Worm (Caenorhabditis elegans) whole organism, L2 larva: ENCODE data around the gene Y32F6B.1.

Source experiments
- C34F6.9 ChIP-seq: fragments of 150-350 bp; optimal IDR thresholded peaks from 2 replicates; lab custom pipeline; 2014; ENCODE audit warnings: missing biosample characterization, missing genetic modification characterization
- F13H6.1 ChIP-seq: sonication (generic microtip); optimal IDR thresholded peaks from 2 replicates; lab custom pipeline; 2016; ENCODE audit warnings: missing genetic modification characterization, missing compliant biosample characterization
- R02D3.7 ChIP-seq: fragments of 150-350 bp; optimal IDR thresholded peaks from 2 replicates; lab custom pipeline; 2014; ENCODE audit warnings: missing biosample characterization, missing genetic modification characterization
- Y55F3AM.14 ChIP-seq: fragments of 200-800 bp; sonication (Bioruptor generic); optimal IDR thresholded peaks from 2 replicates; lab custom pipeline; 2018; ENCODE audit warnings: mild to moderate bottlenecking, missing genetic modification characterization, missing compliant biosample characterization
- ZK546.5 ChIP-seq: sonication (generic microtip); optimal IDR thresholded peaks from 2 replicates; lab custom pipeline; 2017; ENCODE audit warnings: missing biosample characterization, missing genetic modification characterization
- alr-1 ChIP-seq: fragments of 150-350 bp; optimal IDR thresholded peaks from 2 replicates; lab custom pipeline; 2014; ENCODE audit warnings: missing biosample characterization, missing genetic modification characterization
- aly-2 ChIP-seq: fragments of 150-350 bp; optimal IDR thresholded peaks from 2 replicates; lab custom pipeline; 2014; ENCODE audit warnings: missing biosample characterization, missing genetic modification characterization
- ama-1 ChIP-seq: fragments of 150-350 bp; optimal IDR thresholded peaks from 2 replicates; lab custom pipeline; 2018; ENCODE audit warnings: inconsistent platforms
- blmp-1 ChIP-seq: sonication (generic microtip); optimal IDR thresholded peaks from 2 replicates; lab custom pipeline; 2017; ENCODE audit warnings: missing genetic modification characterization, mild to moderate bottlenecking, missing compliant biosample characterization, antibody characterized with exemption, moderate library complexity; ENCODE audit not compliant: insufficient read depth
- ceh-16 ChIP-seq: fragments of 150-350 bp; optimal IDR thresholded peaks from 2 replicates; lab custom pipeline; 2014; ENCODE audit warnings: missing biosample characterization, missing genetic modification characterization
- ceh-82 ChIP-seq: fragments of 150-350 bp; optimal IDR thresholded peaks from 2 replicates; lab custom pipeline; 2014; ENCODE audit warnings: missing biosample characterization, missing genetic modification characterization
- crh-2 ChIP-seq: sonication (generic microtip); optimal IDR thresholded peaks from 2 replicates; lab custom pipeline; 2017; ENCODE audit warnings: missing biosample characterization, missing genetic modification characterization
- dmd-4 ChIP-seq: sonication (generic microtip); optimal IDR thresholded peaks from 2 replicates; lab custom pipeline; 2017; ENCODE audit warnings: missing biosample characterization, missing genetic modification characterization
- elt-1 ChIP-seq: fragments of 150-350 bp; optimal IDR thresholded peaks from 2 replicates; lab custom pipeline; 2014; ENCODE audit warnings: missing biosample characterization, missing genetic modification characterization
- elt-3 ChIP-seq: sonication (generic microtip); optimal IDR thresholded peaks from 2 replicates; lab custom pipeline; 2017; ENCODE audit warnings: missing biosample characterization, missing genetic modification characterization
- fos-1 ChIP-seq: fragments of 150-350 bp; optimal IDR thresholded peaks from 2 replicates; lab custom pipeline; 2014; ENCODE audit warnings: missing biosample characterization, missing genetic modification characterization
- gmeb-1 ChIP-seq: fragments of 150-350 bp; optimal IDR thresholded peaks from 2 replicates; lab custom pipeline; 2014; ENCODE audit warnings: missing biosample characterization, missing genetic modification characterization
- lin-11 ChIP-seq: fragments of 150-350 bp; sonication (generic microtip); optimal IDR thresholded peaks from 2 replicates; lab custom pipeline; 2014; ENCODE audit warnings: missing biosample characterization, missing genetic modification characterization, inconsistent platforms, mixed read lengths
- lin-13 ChIP-seq: fragments of 150-350 bp; optimal IDR thresholded peaks from 2 replicates; lab custom pipeline; 2014; ENCODE audit warnings: missing biosample characterization, missing genetic modification reagents, missing genetic modification characterization
- lin-39 ChIP-seq: fragments of 150-350 bp; optimal IDR thresholded peaks from 2 replicates; lab custom pipeline; 2014; ENCODE audit warnings: missing biosample characterization, missing genetic modification reagents, missing genetic modification characterization
- lsy-2 ChIP-seq, 2 experiments: fragments of 150-350 bp in 1 of 2; sonication (generic microtip) in 1 of 2; optimal IDR thresholded peaks; 2 replicates each; lab custom pipeline; 2014 to 2017; ENCODE audit warnings: missing biosample characterization in 2 of 2, missing genetic modification characterization in 2 of 2
- mbf-1 ChIP-seq: sonication (generic microtip); optimal IDR thresholded peaks from 2 replicates; lab custom pipeline; 2017; ENCODE audit warnings: missing biosample characterization, missing genetic modification characterization
- mdl-1 ChIP-seq, 2 experiments: fragments of 150-350 bp in 1 of 2; sonication (generic microtip) in 1 of 2; optimal IDR thresholded peaks; 2 replicates each; lab custom pipeline; 2017; ENCODE audit warnings: missing biosample characterization in 2 of 2, missing genetic modification characterization in 2 of 2
- nhr-12 ChIP-seq: fragments of 150-350 bp; optimal IDR thresholded peaks from 2 replicates; lab custom pipeline; 2014; ENCODE audit warnings: missing biosample characterization, missing genetic modification characterization
- nhr-129 ChIP-seq: fragments of 150-350 bp; optimal IDR thresholded peaks from 2 replicates; lab custom pipeline; 2014; ENCODE audit warnings: missing biosample characterization, missing genetic modification characterization
- nhr-21 ChIP-seq: fragments of 150-350 bp; optimal IDR thresholded peaks from 2 replicates; lab custom pipeline; 2014; ENCODE audit warnings: missing biosample characterization, missing genetic modification characterization
- nhr-23 ChIP-seq: fragments of 150-350 bp; optimal IDR thresholded peaks from 2 replicates; lab custom pipeline; 2014; ENCODE audit warnings: missing biosample characterization, missing genetic modification reagents, missing genetic modification characterization
- nhr-237 ChIP-seq: fragments of 150-350 bp; optimal IDR thresholded peaks from 2 replicates; lab custom pipeline; 2014; ENCODE audit warnings: missing biosample characterization, missing genetic modification characterization
- nhr-25 ChIP-seq: fragments of 150-350 bp; sonication (generic microtip); optimal IDR thresholded peaks from 3 replicates; lab custom pipeline; 2014; ENCODE audit warnings: missing biosample characterization, missing genetic modification characterization
- nhr-6 ChIP-seq: fragments of 150-350 bp; optimal IDR thresholded peaks from 2 replicates; lab custom pipeline; 2014; ENCODE audit warnings: missing biosample characterization, missing genetic modification characterization
- nhr-77 ChIP-seq: fragments of 150-350 bp; optimal IDR thresholded peaks from 2 replicates; lab custom pipeline; 2014; ENCODE audit warnings: missing biosample characterization, missing genetic modification characterization
- peb-1 ChIP-seq: fragments of 150-350 bp; optimal IDR thresholded peaks from 2 replicates; lab custom pipeline; 2014; ENCODE audit warnings: missing biosample characterization, missing genetic modification characterization
- sem-4 ChIP-seq: fragments of 150-350 bp; optimal IDR thresholded peaks from 2 replicates; lab custom pipeline; 2014; ENCODE audit warnings: missing biosample characterization, missing genetic modification reagents, missing genetic modification characterization
- skn-1 ChIP-seq: sonication (generic microtip); optimal IDR thresholded peaks from 2 replicates; lab custom pipeline; 2017; ENCODE audit warnings: missing biosample characterization, missing genetic modification characterization
- sma-9 ChIP-seq, 2 experiments: fragments of 150-350 bp in 1 of 2; sonication (generic microtip) in 1 of 2; optimal IDR thresholded peaks; 2 replicates each; lab custom pipeline; 2014 to 2016; ENCODE audit warnings: missing genetic modification characterization in 2 of 2, mild to moderate bottlenecking in 1 of 2, missing biosample characterization in 1 of 2, missing compliant biosample characterization in 1 of 2, missing genetic modification reagents in 1 of 2, moderate library complexity in 1 of 2
- snpc-4 ChIP-seq: fragments of 150-350 bp; optimal IDR thresholded peaks from 2 replicates; lab custom pipeline; 2014; ENCODE audit warnings: missing biosample characterization, missing genetic modification characterization
- unc-39 ChIP-seq: fragments of 150-350 bp; optimal IDR thresholded peaks from 2 replicates; lab custom pipeline; 2014; ENCODE audit warnings: missing biosample characterization, missing genetic modification characterization
- unc-55 ChIP-seq: fragments of 150-350 bp; sonication (generic microtip); optimal IDR thresholded peaks from 3 replicates; lab custom pipeline; 2014; ENCODE audit warnings: missing biosample characterization, missing genetic modification reagents, missing genetic modification characterization
- unc-62 ChIP-seq: fragments of 150-350 bp; optimal IDR thresholded peaks from 2 replicates; lab custom pipeline; 2014; ENCODE audit warnings: missing biosample characterization, missing genetic modification reagents, missing genetic modification characterization
- zag-1 ChIP-seq: fragments of 150-350 bp; optimal IDR thresholded peaks from 2 replicates; lab custom pipeline; 2014; ENCODE audit warnings: missing biosample characterization, missing genetic modification characterization
- ztf-1 ChIP-seq: fragments of 200-800 bp; sonication (Bioruptor generic); conservative IDR thresholded peaks from 2 replicates; pipeline ENCODE4 v1.3.6; 2022; ENCODE audit warnings: missing genetic modification characterization, missing compliant biosample characterization
- ztf-11 ChIP-seq: sonication (generic microtip); optimal IDR thresholded peaks from 2 replicates; lab custom pipeline; 2017; ENCODE audit warnings: missing biosample characterization, missing genetic modification characterization
- ztf-4 ChIP-seq: fragments of 150-350 bp; optimal IDR thresholded peaks from 2 replicates; lab custom pipeline; 2014; ENCODE audit warnings: missing biosample characterization, missing genetic modification characterization

Gene Y32F6B.1

DNA sequence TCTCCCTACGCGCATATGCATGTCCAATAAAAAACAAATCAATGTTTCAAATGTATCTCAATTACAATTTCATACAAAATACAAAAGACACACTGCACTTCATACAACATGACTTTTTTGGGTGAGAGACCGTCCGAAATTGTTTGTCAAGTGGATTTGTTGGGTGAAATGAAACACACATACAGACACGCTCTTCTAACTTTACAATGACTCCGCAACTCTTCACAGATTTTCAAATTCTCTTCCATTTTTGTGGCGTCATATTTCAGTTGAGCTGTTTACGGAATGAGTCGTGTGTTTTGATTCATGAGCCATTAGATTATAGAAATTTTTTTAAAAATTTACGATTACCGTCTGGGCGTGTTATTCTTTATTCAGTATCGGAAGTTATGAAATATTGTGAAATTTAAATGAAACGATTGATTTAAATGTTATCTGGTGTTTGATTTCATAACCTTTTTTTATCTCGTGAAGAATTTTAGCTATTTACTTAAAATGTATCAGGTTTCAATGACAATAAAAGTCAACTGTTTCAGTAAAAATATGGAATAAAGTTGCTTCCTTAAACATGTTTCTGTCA is 7.6 kb downstream of the Y32F6B.1 start:
- TF ChIP-seq F13H6.1 (tag; lab: Kevin White, UChicago) (no peak), elt-1 (tag; lab: Kevin White, UChicago) (no peak), nhr-25 (peak; percentile 12), mbf-1 (no peak), lin-39 (tag; lab: Kevin White, UChicago) (no peak), nhr-77 (no peak), zag-1 (tag; lab: Kevin White, UChicago) (no peak), lsy-2 (tag; optimal IDR thresholded peaks at IDR 0.05; lab: Kevin White, UChicago) (peak in 1 of 2 experiments; percentile 4), nhr-21 (tag; lab: Kevin White, UChicago) (no peak), Y55F3AM.14 (GFP tag; lab: Kevin White, UChicago) (peak; percentile 50), ZK546.5 (tag; lab: Kevin White, UChicago) (no peak), ama-1 (lab: Kevin White, UChicago) (peak; percentile 87), alr-1 (tag; lab: Kevin White, UChicago) (no peak), gmeb-1 (tag; lab: Kevin White, UChicago) (no peak), unc-55 (GFP tag; lab: Kevin White, UChicago) (no peak), unc-39 (tag; lab: Kevin White, UChicago) (no peak), lin-13 (GFP tag; lab: Kevin White, UChicago) (no peak), lin-11 (no peak), dmd-4 (no peak), blmp-1 (tag; lab: Kevin White, UChicago) (no peak), crh-2 (no peak), nhr-12 (tag; lab: Kevin White, UChicago) (no peak), sem-4 (tag; lab: Kevin White, UChicago) (no peak), nhr-237 (tag; lab: Kevin White, UChicago) (no peak), fos-1 (tag; lab: Kevin White, UChicago) (no peak), elt-3 (tag; lab: Kevin White, UChicago) (no peak), nhr-23 (tag; lab: Kevin White, UChicago) (no peak), ztf-4 (tag; lab: Kevin White, UChicago) (no peak), ceh-82 (tag; lab: Kevin White, UChicago) (no peak), nhr-6 (tag; lab: Kevin White, UChicago) (no peak), C34F6.9 (peak; percentile 23), snpc-4 (tag; lab: Kevin White, UChicago) (no peak), ztf-11 (tag; lab: Kevin White, UChicago) (no peak), R02D3.7 (tag; lab: Kevin White, UChicago) (no peak), unc-62 (GFP tag; lab: Kevin White, UChicago) (no peak), sma-9 (GFP tag; optimal IDR thresholded peaks at IDR 0.05; lab: Kevin White, UChicago) (no peak), sma-9 (tag; optimal IDR thresholded peaks at IDR 0.05; lab: Kevin White, UChicago) (no peak), nhr-129 (peak; percentile 65), mdl-1 (tag; optimal IDR thresholded peaks at IDR 0.05; lab: Kevin White, UChicago) (no peak), skn-1 (tag; lab: Kevin White, UChicago) (no peak)

DNA sequence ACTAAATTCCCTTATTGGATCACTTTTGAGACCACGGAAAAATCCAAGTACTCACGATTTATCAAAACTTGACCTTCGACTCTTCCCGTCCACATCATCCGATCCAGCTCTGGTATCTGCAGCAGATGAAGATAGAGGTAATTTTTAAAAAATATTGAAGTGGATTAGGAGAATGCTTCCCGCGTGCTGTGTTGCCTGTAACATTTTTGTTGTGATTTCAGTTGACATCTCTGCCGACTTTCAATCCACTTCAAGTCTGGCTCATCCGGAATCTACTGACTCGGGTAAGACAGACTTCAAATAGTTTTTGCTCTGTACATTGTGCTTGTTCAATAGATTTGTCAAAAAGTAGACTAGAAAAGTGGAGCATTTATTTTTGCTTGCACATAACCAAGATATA is 9.1 kb downstream of the Y32F6B.1 start:
- no peak for TF ChIP-seq aly-2 (tag; lab: Kevin White, UChicago)
- no peak for TF ChIP-seq nhr-129
- TF ChIP-seq C34F6.9: no peak
- TF ChIP-seq gmeb-1 (tag; lab: Kevin White, UChicago): no peak
- no peak for TF ChIP-seq ztf-11 (tag; lab: Kevin White, UChicago)
- TF ChIP-seq ztf-1 (GFP tag; lab: Robert Waterston, UW): no peak
- no peak for TF ChIP-seq nhr-237 (tag; lab: Kevin White, UChicago)
- TF ChIP-seq, all 48 proteins: peak for 0

DNA sequence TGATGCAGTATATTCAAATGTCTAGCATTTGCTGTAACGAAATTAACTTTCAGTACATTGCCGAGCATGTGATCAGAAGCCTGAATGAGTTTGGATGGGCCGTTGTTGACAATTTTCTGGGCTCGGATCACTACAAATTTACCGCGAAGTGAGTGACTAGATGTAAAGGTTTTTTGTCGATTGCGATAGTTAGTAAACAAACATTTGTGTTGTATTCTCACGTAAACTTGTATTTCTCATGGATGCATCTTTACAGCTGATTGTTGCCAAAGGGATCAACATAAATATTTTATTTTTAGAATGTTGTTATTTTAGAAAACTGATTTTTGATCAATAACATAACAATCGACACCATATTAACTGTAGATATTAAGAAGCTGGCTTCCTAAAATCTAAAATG is 10.5 kb downstream of the Y32F6B.1 start:
- no peak for TF ChIP-seq alr-1 (tag; lab: Kevin White, UChicago)
- no peak for TF ChIP-seq ztf-1 (GFP tag; lab: Robert Waterston, UW)
- TF ChIP-seq nhr-77: no peak
- TF ChIP-seq dmd-4: no peak
- TF ChIP-seq ceh-16 (tag; lab: Kevin White, UChicago): no peak
- no peak for TF ChIP-seq lin-13 (GFP tag; lab: Kevin White, UChicago)
- no peak for TF ChIP-seq peb-1
- no peak for TF ChIP-seq nhr-25
